Worm (Caenorhabditis elegans) whole organism, L4 larva: ENCODE data around the gene F09E10.7.

Experiments
- daf-16 ChIP-seq, 3 experiments: sonication (generic microtip); optimal IDR thresholded peaks; 2 replicates each; lab custom pipeline; 2016 to 2017; ENCODE audit warnings: missing genetic modification characterization in 3 of 3, missing genetic modification reagents in 3 of 3, mild to moderate bottlenecking in 2 of 3, missing compliant biosample characterization in 2 of 3, missing biosample characterization in 1 of 3, moderate library complexity in 1 of 3
- egl-27 ChIP-seq: sonication (generic microtip); optimal IDR thresholded peaks from 3 replicates; lab custom pipeline; 2017; ENCODE audit warnings: missing biosample characterization, missing genetic modification reagents, missing genetic modification characterization
- spr-3 ChIP-seq: fragments of 200-800 bp; sonication (Bioruptor generic); optimal IDR thresholded peaks from 2 replicates; lab custom pipeline; 2018; ENCODE audit warnings: mild to moderate bottlenecking, missing genetic modification characterization, missing compliant biosample characterization
- zag-1 ChIP-seq: fragments of 150-350 bp; optimal IDR thresholded peaks from 2 replicates; lab custom pipeline; 2014; ENCODE audit warnings: missing biosample characterization, missing genetic modification characterization

DNA sequence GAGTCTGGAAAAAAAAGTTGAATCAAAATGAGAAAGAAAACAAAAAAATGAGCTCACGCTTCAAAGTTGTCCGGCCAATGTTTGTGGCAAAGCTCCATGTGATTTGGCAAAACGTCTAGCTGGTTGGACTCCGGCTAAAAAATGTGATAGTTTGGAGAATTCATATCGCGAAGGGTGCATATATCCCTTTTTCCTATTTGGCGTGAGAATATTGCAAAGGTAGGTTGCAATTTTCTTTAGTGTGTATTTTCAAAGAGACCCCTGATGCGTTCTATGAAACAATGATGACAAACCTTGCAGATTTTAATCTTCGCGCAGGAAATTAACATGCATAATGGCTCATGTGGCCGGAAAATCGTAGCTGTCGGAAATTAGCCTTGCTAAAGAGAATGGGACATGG, 9.5 kb downstream of the F09E10.7 start:
- TF ChIP-seq spr-3 (GFP tag; lab: Kevin White, UChicago), result no peak
- TF ChIP-seq egl-27, result no peak
- TF ChIP-seq daf-16 (GFP tag; optimal IDR thresholded peaks at IDR 0.05; lab: Kevin White, UChicago), result no peak
- peak; percentile 11 for TF ChIP-seq daf-16 (tag; optimal IDR thresholded peaks at IDR 0.05; lab: Kevin White, UChicago)
- no peak for TF ChIP-seq zag-1 (tag; lab: Kevin White, UChicago)
